Fruit fly (Drosophila melanogaster) whole organism, adult: ENCODE measurements around the gene Gr94a.

ENCODE experiments used
- CG33017 ChIP-seq: fragments of 200-800 bp; sonication (Bioruptor generic); optimal IDR thresholded peaks from 2 replicates; lab custom pipeline; 2018; ENCODE audit warnings: missing biosample characterization, mild to moderate bottlenecking, missing genetic modification characterization, moderate library complexity
- CG7101 ChIP-seq: fragments of 200-800 bp; sonication (Bioruptor generic); optimal IDR thresholded peaks from 2 replicates; lab custom pipeline; 2018; ENCODE audit warnings: missing biosample characterization, mild to moderate bottlenecking, missing genetic modification characterization, moderate library complexity
- Clk ChIP-seq: fragments of 200-800 bp; sonication (Bioruptor generic); optimal IDR thresholded peaks from 2 replicates; lab custom pipeline; 2017; ENCODE audit warnings: missing biosample characterization, missing genetic modification characterization
- Crg-1 ChIP-seq: fragments of 200-800 bp; sonication (Bioruptor generic); optimal IDR thresholded peaks from 2 replicates; lab custom pipeline; 2016; ENCODE audit warnings: missing biosample characterization, missing genetic modification characterization
- cnc ChIP-seq, 2 experiments: fragments of >200 bp; optimal IDR thresholded peaks; 2 replicates each; lab custom pipeline; 2017
- kay ChIP-seq: fragments of 200-800 bp; sonication (Bioruptor generic); peaks from one replicate; lab custom pipeline; 2016; ENCODE audit warnings: missing biosample characterization, missing genetic modification characterization, borderline replicate concordance

- TF ChIP-seq Crg-1 (GFP tag; lab: Kevin White, UChicago), result peak; percentile 17
- peak; percentile 35 for TF ChIP-seq kay (GFP tag; lab: Kevin White, UChicago)
- no peak for TF ChIP-seq Clk (GFP tag; lab: Kevin White, UChicago)
- TF ChIP-seq CG7101 (tag; lab: Kevin White, UChicago), result peak; percentile 53
- TF ChIP-seq cnc (optimal IDR thresholded peaks at IDR 0.05; lab: Kevin White, UChicago), result no peak
- peak; percentile 67 for TF ChIP-seq CG33017 (tag; lab: Kevin White, UChicago)
These were observed 38.0 kb upstream of the Gr94a start for dm6 chr3R:23013482-23013881.
